Worm (Caenorhabditis elegans) whole organism, L2 larva: ENCODE results near the gene F36D4.6.

Experiments used
- aly-2 ChIP-seq: fragments of 150-350 bp; optimal IDR thresholded peaks from 2 replicates; lab custom pipeline; 2014; ENCODE audit warnings: missing biosample characterization, missing genetic modification characterization
- blmp-1 ChIP-seq: sonication (generic microtip); optimal IDR thresholded peaks from 2 replicates; lab custom pipeline; 2017; ENCODE audit warnings: missing genetic modification characterization, mild to moderate bottlenecking, missing compliant biosample characterization, antibody characterized with exemption, moderate library complexity; ENCODE audit not compliant: insufficient read depth
- ceh-82 ChIP-seq: fragments of 150-350 bp; optimal IDR thresholded peaks from 2 replicates; lab custom pipeline; 2014; ENCODE audit warnings: missing biosample characterization, missing genetic modification characterization
- fos-1 ChIP-seq: fragments of 150-350 bp; optimal IDR thresholded peaks from 2 replicates; lab custom pipeline; 2014; ENCODE audit warnings: missing biosample characterization, missing genetic modification characterization
- lsy-2 ChIP-seq, 2 experiments: fragments of 150-350 bp in 1 of 2; sonication (generic microtip) in 1 of 2; optimal IDR thresholded peaks; 2 replicates each; lab custom pipeline; 2014 to 2017; ENCODE audit warnings: missing biosample characterization in 2 of 2, missing genetic modification characterization in 2 of 2
- mdl-1 ChIP-seq, 2 experiments: fragments of 150-350 bp in 1 of 2; sonication (generic microtip) in 1 of 2; optimal IDR thresholded peaks; 2 replicates each; lab custom pipeline; 2017; ENCODE audit warnings: missing biosample characterization in 2 of 2, missing genetic modification characterization in 2 of 2
- nhr-11 ChIP-seq: fragments of 150-350 bp; optimal IDR thresholded peaks from 2 replicates; lab custom pipeline; 2014; ENCODE audit warnings: missing biosample characterization, missing genetic modification characterization
- nhr-12 ChIP-seq: fragments of 150-350 bp; optimal IDR thresholded peaks from 2 replicates; lab custom pipeline; 2014; ENCODE audit warnings: missing biosample characterization, missing genetic modification characterization
- nhr-23 ChIP-seq: fragments of 150-350 bp; optimal IDR thresholded peaks from 2 replicates; lab custom pipeline; 2014; ENCODE audit warnings: missing biosample characterization, missing genetic modification reagents, missing genetic modification characterization
- nhr-25 ChIP-seq: fragments of 150-350 bp; sonication (generic microtip); optimal IDR thresholded peaks from 3 replicates; lab custom pipeline; 2014; ENCODE audit warnings: missing biosample characterization, missing genetic modification characterization
- skn-1 ChIP-seq: sonication (generic microtip); optimal IDR thresholded peaks from 2 replicates; lab custom pipeline; 2017; ENCODE audit warnings: missing biosample characterization, missing genetic modification characterization
- unc-39 ChIP-seq: fragments of 150-350 bp; optimal IDR thresholded peaks from 2 replicates; lab custom pipeline; 2014; ENCODE audit warnings: missing biosample characterization, missing genetic modification characterization
- zag-1 ChIP-seq: fragments of 150-350 bp; optimal IDR thresholded peaks from 2 replicates; lab custom pipeline; 2014; ENCODE audit warnings: missing biosample characterization, missing genetic modification characterization

DNA sequence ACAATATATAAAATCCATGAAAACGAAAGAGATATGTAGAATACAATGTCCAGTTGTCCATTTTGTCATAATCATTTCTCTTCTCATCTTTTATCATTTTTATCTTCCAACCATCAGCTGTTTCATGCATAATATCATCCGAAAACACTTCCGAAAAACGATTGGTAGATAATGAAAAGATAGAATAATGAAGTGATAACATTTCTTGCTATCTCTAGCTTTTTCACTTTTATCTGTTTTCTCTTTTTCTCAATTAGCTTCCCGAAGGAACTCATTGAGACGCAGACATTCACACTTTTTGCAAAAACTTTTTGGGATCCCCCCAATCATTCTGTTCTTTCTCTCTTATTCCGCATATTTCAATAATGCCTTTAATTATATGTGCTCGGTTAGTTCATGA, 27.0 kb upstream of the F36D4.6 start:
- no peak for TF ChIP-seq zag-1 (tag; lab: Kevin White, UChicago)
- no peak for TF ChIP-seq mdl-1 (tag; optimal IDR thresholded peaks at IDR 0.05; lab: Kevin White, UChicago)
- TF ChIP-seq fos-1 (tag; lab: Kevin White, UChicago) = peak; percentile 55
- no peak for TF ChIP-seq skn-1 (tag; lab: Kevin White, UChicago)
- no peak for TF ChIP-seq unc-39 (tag; lab: Kevin White, UChicago)
- TF ChIP-seq aly-2 = no peak
- no peak for TF ChIP-seq nhr-11 (tag; lab: Kevin White, UChicago)
- no peak for TF ChIP-seq nhr-12
- TF ChIP-seq ceh-82 (tag; lab: Kevin White, UChicago) = no peak
- TF ChIP-seq nhr-25 = no peak
- peak; percentile 70 for TF ChIP-seq blmp-1 (tag; lab: Kevin White, UChicago)
- TF ChIP-seq nhr-23 (tag; lab: Kevin White, UChicago) = no peak
- TF ChIP-seq lsy-2 (tag; optimal IDR thresholded peaks at IDR 0.05; lab: Kevin White, UChicago) = no peak
